Fruit fly (Drosophila melanogaster) whole organism, prepupa: ENCODE data around the gene Mkp3.
A peak's percentile ranks its signal among the peaks of the same experiment; 100 is the strongest.

ENCODE experiments used
- Blimp-1 ChIP-seq: fragments of 200-800 bp; sonication (Bioruptor generic); optimal IDR thresholded peaks from 3 replicates; lab custom pipeline; 2017; ENCODE audit warnings: missing biosample characterization, missing genetic modification characterization, mild to moderate bottlenecking, moderate library complexity, missing genetic modification reagents
- CG11762 ChIP-seq: fragments of 200-800 bp; sonication (Bioruptor generic); optimal IDR thresholded peaks from 3 replicates; lab custom pipeline; 2016; ENCODE audit warnings: missing biosample characterization, missing genetic modification characterization; ENCODE audit not compliant: insufficient read depth
- CG15336 ChIP-seq: fragments of 200-800 bp; sonication (Bioruptor generic); IDR thresholded peaks from 2 replicates; pipeline ENCODE4 v1.3.6; 2022; ENCODE audit warnings: missing biosample characterization, missing genetic modification characterization
- CG1621 ChIP-seq: fragments of 200-800 bp; sonication (Bioruptor generic); optimal IDR thresholded peaks from 3 replicates; lab custom pipeline; 2018; ENCODE audit warnings: missing biosample characterization, mild to moderate bottlenecking, missing genetic modification characterization
- CG16779 ChIP-seq: fragments of 200-800 bp; sonication (Bioruptor generic); optimal IDR thresholded peaks from 3 replicates; lab custom pipeline; 2017; ENCODE audit warnings: missing biosample characterization, mild to moderate bottlenecking, missing genetic modification characterization
- CG4318 ChIP-seq: fragments of 200-800 bp; sonication (Bioruptor generic); optimal IDR thresholded peaks from 3 replicates; lab custom pipeline; 2017; ENCODE audit warnings: missing biosample characterization, mild to moderate bottlenecking, missing genetic modification characterization
- CG6163 ChIP-seq: fragments of 200-800 bp; sonication (Bioruptor generic); IDR thresholded peaks from 3 replicates; pipeline ENCODE4 v1.3.6; 2022; ENCODE audit warnings: missing biosample characterization, missing genetic modification characterization
- CG6276 ChIP-seq: fragments of 200-800 bp; sonication (Bioruptor generic); optimal IDR thresholded peaks from 2 replicates; lab custom pipeline; 2017; ENCODE audit warnings: missing biosample characterization, mild to moderate bottlenecking, missing genetic modification characterization
- CG6808 ChIP-seq: fragments of 200-800 bp; sonication (Bioruptor generic); optimal IDR thresholded peaks from 3 replicates; lab custom pipeline; 2017; ENCODE audit warnings: missing biosample characterization, missing genetic modification characterization, mild to moderate bottlenecking, moderate library complexity, missing genetic modification reagents
- CG6854 ChIP-seq: fragments of 200-800 bp; sonication (Bioruptor generic); optimal IDR thresholded peaks from 2 replicates; lab custom pipeline; 2017; ENCODE audit warnings: missing biosample characterization, mild to moderate bottlenecking, missing genetic modification characterization
- CG7368 ChIP-seq: fragments of 200-800 bp; sonication (Bioruptor generic); optimal IDR thresholded peaks from 3 replicates; lab custom pipeline; 2016; ENCODE audit warnings: missing biosample characterization, missing genetic modification characterization
- CG8119 ChIP-seq: fragments of 200-800 bp; sonication (Bioruptor generic); IDR thresholded peaks from 3 replicates; pipeline ENCODE4 v1.3.6; 2022; ENCODE audit warnings: missing biosample characterization, missing genetic modification characterization
- CG8319 ChIP-seq: fragments of 200-800 bp; sonication (Bioruptor generic); optimal IDR thresholded peaks from 3 replicates; lab custom pipeline; 2016; ENCODE audit warnings: missing biosample characterization, missing genetic modification characterization
- CG8632 ChIP-seq: fragments of 200-800 bp; sonication (Bioruptor generic); optimal IDR thresholded peaks from 3 replicates; lab custom pipeline; 2016; ENCODE audit warnings: missing biosample characterization, missing genetic modification characterization
- CG9139 ChIP-seq: fragments of 200-800 bp; sonication (Bioruptor generic); optimal IDR thresholded peaks from 3 replicates; lab custom pipeline; 2017; ENCODE audit warnings: missing biosample characterization, mild to moderate bottlenecking, missing genetic modification characterization
- Hr38 ChIP-seq: sonication (Bioruptor generic); optimal IDR thresholded peaks from 2 replicates; lab custom pipeline; 2016; ENCODE audit warnings: missing biosample characterization, missing genetic modification characterization
- Hr39 ChIP-seq: fragments of 200-800 bp; sonication (Bioruptor generic); optimal IDR thresholded peaks from 2 replicates; lab custom pipeline; 2016; ENCODE audit warnings: missing biosample characterization, missing genetic modification characterization
- Hr4 ChIP-seq: fragments of 200-800 bp; sonication (Bioruptor generic); optimal IDR thresholded peaks from 3 replicates; lab custom pipeline; 2016; ENCODE audit warnings: missing biosample characterization, missing genetic modification characterization
- Lpt ChIP-seq: fragments of 200-800 bp; sonication (Bioruptor generic); optimal IDR thresholded peaks from 3 replicates; lab custom pipeline; 2016; ENCODE audit warnings: missing biosample characterization, missing genetic modification characterization
- Met ChIP-seq: fragments of 200-800 bp; sonication (Bioruptor generic); optimal IDR thresholded peaks from 3 replicates; lab custom pipeline; 2016; ENCODE audit warnings: missing biosample characterization, missing genetic modification characterization
- OdsH ChIP-seq: fragments of 200-800 bp; sonication (Bioruptor generic); optimal IDR thresholded peaks from 3 replicates; lab custom pipeline; 2016; ENCODE audit warnings: missing biosample characterization, missing genetic modification characterization
- Smox ChIP-seq: fragments of 200-800 bp; sonication (Bioruptor generic); optimal IDR thresholded peaks from 3 replicates; lab custom pipeline; 2016; ENCODE audit warnings: missing biosample characterization, missing genetic modification characterization
- Sox102F ChIP-seq: fragments of 200-800 bp; sonication (Bioruptor generic); optimal IDR thresholded peaks from 2 replicates; lab custom pipeline; 2016; ENCODE audit warnings: missing biosample characterization, mild to moderate bottlenecking, missing genetic modification characterization
- Sox15 ChIP-seq: fragments of 200-800 bp; sonication (Bioruptor generic); optimal IDR thresholded peaks from 3 replicates; lab custom pipeline; 2016; ENCODE audit warnings: missing biosample characterization, missing genetic modification characterization
- cyc ChIP-seq: fragments of 200-800 bp; sonication (Bioruptor generic); optimal IDR thresholded peaks from 3 replicates; lab custom pipeline; 2016; ENCODE audit warnings: missing biosample characterization, missing genetic modification characterization
- dsx ChIP-seq: fragments of 200-800 bp; optimal IDR thresholded peaks from 3 replicates; lab custom pipeline; 2019; ENCODE audit warnings: missing biosample characterization, mild to moderate bottlenecking, missing genetic modification characterization, moderate library complexity; ENCODE audit not compliant: poor library complexity, severe bottlenecking
- esn ChIP-seq: fragments of 200-800 bp; sonication (Bioruptor generic); optimal IDR thresholded peaks from 2 replicates; lab custom pipeline; 2016; ENCODE audit warnings: missing biosample characterization, mild to moderate bottlenecking, missing genetic modification characterization, moderate library complexity
- fkh ChIP-seq: fragments of 200-800 bp; sonication (Bioruptor generic); optimal IDR thresholded peaks from 3 replicates; lab custom pipeline; 2017; ENCODE audit warnings: missing biosample characterization, mild to moderate bottlenecking, missing genetic modification characterization, moderate library complexity
- lz ChIP-seq: fragments of 200-800 bp; sonication (Bioruptor generic); optimal IDR thresholded peaks from 3 replicates; lab custom pipeline; 2016; ENCODE audit warnings: missing biosample characterization, missing genetic modification characterization
- salr ChIP-seq, 2 experiments: fragments of 200-800 bp; sonication (Bioruptor generic); optimal IDR thresholded peaks; 3 replicates each; lab custom pipeline; 2016 to 2018; ENCODE audit warnings: missing biosample characterization in 2 of 2, missing genetic modification characterization in 2 of 2, mild to moderate bottlenecking in 1 of 2
- ss ChIP-seq, 2 experiments: fragments of 200-800 bp; sonication (Bioruptor generic); optimal IDR thresholded peaks; 2 replicates in 1 of 2; 3 replicates in 1 of 2; lab custom pipeline; 2017 to 2018; ENCODE audit warnings: mild to moderate bottlenecking in 2 of 2, missing biosample characterization in 2 of 2, missing genetic modification characterization in 2 of 2, moderate library complexity in 1 of 2
- svp ChIP-seq: fragments of 200-800 bp; sonication (Bioruptor generic); peaks from one replicate; lab custom pipeline; 2016; ENCODE audit warnings: missing biosample characterization, missing genetic modification characterization

Mkp3 gene

DNA sequence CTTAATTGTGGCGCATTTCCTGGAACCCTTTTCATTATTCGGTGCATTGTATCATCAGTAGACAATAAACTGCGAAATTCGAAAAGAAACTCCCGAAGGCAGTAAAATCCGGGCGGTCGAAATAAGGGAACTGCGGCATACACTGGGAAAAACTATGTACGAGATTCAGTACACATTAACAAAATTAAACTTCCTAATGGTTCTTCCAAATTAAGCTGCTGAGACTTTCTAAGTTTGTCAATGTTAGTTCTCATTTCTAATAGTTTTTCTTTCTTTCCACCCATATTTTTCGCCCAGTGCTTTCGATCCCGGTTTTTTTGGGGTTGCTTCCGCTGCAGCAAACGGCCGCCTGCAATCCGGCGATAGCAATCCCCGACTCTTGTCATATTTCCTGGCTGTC, 61.4 kb downstream of the Mkp3 start (continued):
- no peak for TF ChIP-seq salr (GFP tag; optimal IDR thresholded peaks at IDR 0.05; lab: Kevin White, UChicago)
- TF ChIP-seq CG6276 (GFP tag; lab: Kevin White, UChicago): no peak
- TF ChIP-seq CG1621 (tag; lab: Kevin White, UChicago): peak; percentile 7
- peak; percentile 40 for TF ChIP-seq Hr4 (GFP tag; lab: Kevin White, UChicago)
- TF ChIP-seq Hr38 (GFP tag; lab: Kevin White, UChicago): no peak
- peak; percentile 12 for TF ChIP-seq CG11762
- peak; percentile 54 for TF ChIP-seq CG7368 (GFP tag; lab: Kevin White, UChicago)

dm6 chr3L:19021701-19022100, 64.5 kb downstream of the Mkp3 start:
- TF ChIP-seq CG8119 (GFP tag; lab: Robert Waterston, UW): 0 out of 3 replicates have a peak, but pooled peaks have one; percentile 13
- TF ChIP-seq Lpt (GFP tag; lab: Kevin White, UChicago): no peak
- TF ChIP-seq cyc (GFP tag; lab: Kevin White, UChicago): no peak
- TF ChIP-seq dsx (GFP tag; lab: Kevin White, UChicago): peak; percentile 38
- TF ChIP-seq svp (GFP tag; lab: Kevin White, UChicago): no peak
- TF ChIP-seq Sox102F (GFP tag; lab: Kevin White, UChicago): peak; percentile 14
- TF ChIP-seq CG9139 (GFP tag; lab: Kevin White, UChicago): peak; percentile 46
- TF ChIP-seq CG6163 (GFP tag; lab: Robert Waterston, UW): peak; percentile 20; the same call in 2 of the 3 replicates
- TF ChIP-seq lz (GFP tag; lab: Kevin White, UChicago): no peak
- no peak for TF ChIP-seq CG1621 (tag; lab: Kevin White, UChicago)
- TF ChIP-seq CG8632: no peak
- peak; percentile 63 for TF ChIP-seq CG6854 (GFP tag; lab: Kevin White, UChicago)
- no peak for TF ChIP-seq CG4318 (GFP tag; lab: Kevin White, UChicago)
- peak; percentile 36 for TF ChIP-seq CG6808 (GFP tag; lab: Kevin White, UChicago)
- no peak for TF ChIP-seq OdsH (GFP tag; lab: Kevin White, UChicago)
- no peak for TF ChIP-seq CG16779 (tag; lab: Kevin White, UChicago)
- no peak for TF ChIP-seq Hr39
- TF ChIP-seq fkh (GFP tag; lab: Kevin White, UChicago): no peak
- no peak; the same call in 1 of the 2 replicates for TF ChIP-seq CG15336 (GFP tag; lab: Robert Waterston, UW)
- peak; percentile 63 to 77 for TF ChIP-seq ss (GFP tag; optimal IDR thresholded peaks at IDR 0.05; lab: Kevin White, UChicago)
- TF ChIP-seq Blimp-1 (GFP tag; lab: Kevin White, UChicago): no peak

dm6 chr3L:19020467-19020866, 65.8 kb downstream of the Mkp3 start:
- no peak for TF ChIP-seq Smox (GFP tag; lab: Kevin White, UChicago)
- TF ChIP-seq ss (GFP tag; optimal IDR thresholded peaks at IDR 0.05; lab: Kevin White, UChicago): no peak
- TF ChIP-seq fkh (GFP tag; lab: Kevin White, UChicago): peak; percentile 66
- no peak for TF ChIP-seq Met (GFP tag; lab: Kevin White, UChicago)
- TF ChIP-seq CG6163 (GFP tag; lab: Robert Waterston, UW): 0 out of 3 replicates have a peak, but pooled peaks have one; percentile 32

DNA sequence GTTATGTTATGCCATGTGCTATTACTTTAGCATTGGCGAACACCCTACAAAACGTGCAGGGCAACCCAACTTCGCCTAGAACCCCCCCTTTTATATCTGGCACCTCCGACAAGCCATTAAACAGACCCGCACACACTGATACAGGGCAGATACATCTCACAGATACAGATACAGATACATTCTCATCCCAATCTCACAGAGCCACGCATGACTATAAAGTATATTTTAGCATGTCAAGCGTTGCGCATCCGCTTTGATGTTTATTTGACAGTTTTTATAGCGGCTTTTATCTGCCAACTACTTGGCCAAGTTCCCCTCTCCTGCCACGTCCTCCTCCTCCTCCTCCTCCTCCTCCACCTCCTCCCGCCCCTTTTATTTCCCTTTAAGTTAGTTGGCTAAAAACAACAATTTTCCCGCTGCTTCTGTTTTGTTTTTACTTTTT, 66.9 kb downstream of the Mkp3 start:
- TF ChIP-seq esn (no peak), CG8319 (GFP tag; lab: Kevin White, UChicago) (no peak), ss (GFP tag; optimal IDR thresholded peaks at IDR 0.05; lab: Kevin White, UChicago) (peak in 1 of 2 experiments; percentile 37), fkh (GFP tag; lab: Kevin White, UChicago) (peak; percentile 72), CG6163 (GFP tag; lab: Robert Waterston, UW) (no peak), CG7368 (GFP tag; lab: Kevin White, UChicago) (no peak), Sox15 (GFP tag; lab: Kevin White, UChicago) (no peak), CG11762 (no peak), CG8632 (no peak), CG9139 (GFP tag; lab: Kevin White, UChicago) (no peak), svp (GFP tag; lab: Kevin White, UChicago) (no peak), salr (GFP tag; optimal IDR thresholded peaks at IDR 0.05; lab: Kevin White, UChicago) (no peak)
- TF ChIP-seq, all 60 proteins: peak for 2
